In the genomic region with DNA sequence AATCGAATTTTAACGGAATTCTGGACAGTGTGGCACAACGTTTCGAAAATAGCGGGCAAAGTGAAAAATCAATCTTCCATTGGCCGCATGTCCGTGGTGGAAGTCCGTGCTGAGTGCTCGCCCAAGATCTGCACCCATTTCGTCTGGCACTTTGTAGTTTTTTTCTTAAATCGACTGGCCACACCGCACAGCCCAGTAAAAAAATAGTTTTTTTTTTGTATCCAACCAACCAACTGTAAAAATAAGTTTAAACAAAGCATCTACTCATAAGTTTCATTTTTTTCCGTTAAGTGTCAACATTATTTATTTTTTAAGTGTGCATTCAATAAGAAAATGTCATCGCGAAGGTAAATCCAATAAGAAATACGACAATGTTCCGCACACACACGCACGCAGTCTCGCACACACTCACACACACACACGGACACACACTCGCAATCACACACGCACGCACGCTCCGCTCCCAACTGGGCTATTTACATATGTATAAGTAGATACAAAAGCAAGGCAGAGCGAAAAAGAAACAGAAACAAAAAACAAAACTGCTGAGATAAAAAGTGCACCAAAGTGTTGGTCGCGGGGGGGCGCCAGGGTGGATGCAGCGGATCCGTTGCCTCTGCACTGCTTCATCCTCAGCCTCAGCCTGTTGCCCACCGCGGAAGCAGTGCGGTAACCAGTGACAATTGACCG, we compare ENCODE assay signal across 5 fruit fly cellular contexts.
TF ChIP-seq lines count a peak whose summit lies in the region.

A gene (plus strand): TSS at position 163 of the 690 bp plus-strand sequence.

TF ChIP-seq in whole organism, adult, 20 proteins besides CTCF, POLR2A, EP300 and RAD21 (continued from another document):
- TF ChIP-seq CG1620 (GFP tag; optimal IDR thresholded peaks at IDR 0.05; lab: Kevin White, UChicago) (peak; percentile 55), CG11617 (GFP tag; optimal IDR thresholded peaks at IDR 0.05; lab: Kevin White, UChicago) (peak; percentile 71), kay (GFP tag; lab: Kevin White, UChicago; ENCODE audit: borderline replicate concordance) (no peak), Clk (GFP tag; optimal IDR thresholded peaks at IDR 0.05; lab: Kevin White, UChicago) (no peak), toe (GFP tag; optimal IDR thresholded peaks at IDR 0.05; lab: Kevin White, UChicago) (no peak)

TF ChIP-seq in whole organism, embryonic, 481 proteins besides CTCF, POLR2A, EP300 and RAD21 (continued from another document and continues in another):
- peak; percentile 2 for TF ChIP-seq sug (tag; optimal IDR thresholded peaks at IDR 0.05; lab: Kevin White, UChicago)
- TF ChIP-seq Lhr (GFP tag; optimal IDR thresholded peaks at IDR 0.05; lab: Kevin White, UChicago) = peak; percentile 95
- TF ChIP-seq gcm2 (GFP tag; optimal IDR thresholded peaks at IDR 0.05; lab: Kevin White, UChicago) = no peak
- no peak for TF ChIP-seq Poxn (GFP tag; IDR thresholded peaks at IDR 0.05; lab: Robert Waterston, UW)
- peak; percentile 32 for TF ChIP-seq gem (tag; optimal IDR thresholded peaks at IDR 0.05; lab: Kevin White, UChicago)
- peak; percentile 65 for TF ChIP-seq dm (GFP tag; optimal IDR thresholded peaks at IDR 0.05; lab: Kevin White, UChicago)
- TF ChIP-seq CG17802 (tag; optimal IDR thresholded peaks at IDR 0.05; lab: Kevin White, UChicago) = no peak
- TF ChIP-seq CG12219 (GFP tag; optimal IDR thresholded peaks at IDR 0.05; lab: Kevin White, UChicago) = no peak
- TF ChIP-seq CG7928 (GFP tag; optimal IDR thresholded peaks at IDR 0.05; lab: Kevin White, UChicago) = peak; percentile 43
- no peak for TF ChIP-seq danr (GFP tag; IDR thresholded peaks at IDR 0.05; lab: Robert Waterston, UW)
- TF ChIP-seq CG10959 (GFP tag; IDR thresholded peaks at IDR 0.05; lab: Robert Waterston, UW) = no peak
- no peak for TF ChIP-seq BtbVII (GFP tag; optimal IDR thresholded peaks at IDR 0.05; lab: Kevin White, UChicago)
- TF ChIP-seq CG18011 (GFP tag; optimal IDR thresholded peaks at IDR 0.05; lab: Kevin White, UChicago) = peak; percentile 95
- TF ChIP-seq CG3726 (GFP tag; IDR thresholded peaks at IDR 0.05; lab: Robert Waterston, UW) = no peak
- no peak for TF ChIP-seq fd96Cb (tag; optimal IDR thresholded peaks at IDR 0.05; lab: Kevin White, UChicago)
- peak; percentile 81 for TF ChIP-seq CG2116 (GFP tag; optimal IDR thresholded peaks at IDR 0.05; lab: Kevin White, UChicago)
- TF ChIP-seq Myb (GFP tag; optimal IDR thresholded peaks at IDR 0.05; lab: Kevin White, UChicago) = peak; percentile 100
- no peak for TF ChIP-seq Doc2 (GFP tag; IDR thresholded peaks at IDR 0.05; lab: Robert Waterston, UW)
- peak; percentile 12 for TF ChIP-seq Mad (GFP tag; optimal IDR thresholded peaks at IDR 0.05; lab: Kevin White, UChicago)
- TF ChIP-seq twi (tag; optimal IDR thresholded peaks at IDR 0.05; lab: Kevin White, UChicago) = no peak
- TF ChIP-seq sisA (GFP tag; IDR thresholded peaks at IDR 0.05; lab: Robert Waterston, UW) = peak; percentile 27; the same call in 1 of the 2 replicates
- no peak for TF ChIP-seq CkIIα-i1 (GFP tag; IDR thresholded peaks at IDR 0.05; lab: Robert Waterston, UW)
- TF ChIP-seq Camta (GFP tag; optimal IDR thresholded peaks at IDR 0.05; lab: Kevin White, UChicago) = peak; percentile 12
- TF ChIP-seq CG1603 (tag; optimal IDR thresholded peaks at IDR 0.05; lab: Kevin White, UChicago) = peak; percentile 86
- no peak for TF ChIP-seq Atf6 (GFP tag; IDR thresholded peaks at IDR 0.05; lab: Robert Waterston, UW)
- peak; percentile 92 for TF ChIP-seq Elba2 (GFP tag; optimal IDR thresholded peaks at IDR 0.05; lab: Kevin White, UChicago)
- no peak for TF ChIP-seq CG6175 (GFP tag; IDR thresholded peaks at IDR 0.05; lab: Robert Waterston, UW)
- TF ChIP-seq Deaf1 (tag; optimal IDR thresholded peaks at IDR 0.05; lab: Kevin White, UChicago) = no peak
- TF ChIP-seq CG15073 (GFP tag; optimal IDR thresholded peaks at IDR 0.05; lab: Kevin White, UChicago) = no peak
- TF ChIP-seq toy (GFP tag; IDR thresholded peaks at IDR 0.05; lab: Robert Waterston, UW) = 0 out of 2 replicates have a peak, but pooled peaks have one; percentile 26

TF ChIP-seq in whole organism, prepupa, 60 proteins besides CTCF, POLR2A, EP300 and RAD21 (continued from another document and continues in another):
- TF ChIP-seq Hr39 (GFP tag; optimal IDR thresholded peaks at IDR 0.05; lab: Kevin White, UChicago) (peak; percentile 37), dsx (GFP tag; optimal IDR thresholded peaks at IDR 0.05; lab: Kevin White, UChicago; ENCODE audit: poor library complexity, severe bottlenecking) (peak; percentile 93), CG34406 (GFP tag; optimal IDR thresholded peaks at IDR 0.05; lab: Kevin White, UChicago) (peak; percentile 54), CG6808 (GFP tag; optimal IDR thresholded peaks at IDR 0.05; lab: Kevin White, UChicago) (peak; percentile 93), Eip75B (GFP tag; optimal IDR thresholded peaks at IDR 0.05; lab: Kevin White, UChicago) (peak; percentile 63), Eip78C (GFP tag; lab: Kevin White, UChicago) (peak; percentile 92), CG3032 (tag; optimal IDR thresholded peaks at IDR 0.05; lab: Kevin White, UChicago) (peak; percentile 87), CG10631 (GFP tag; optimal IDR thresholded peaks at IDR 0.05; lab: Kevin White, UChicago) (no peak), CG6276 (GFP tag; optimal IDR thresholded peaks at IDR 0.05; lab: Kevin White, UChicago) (peak; percentile 92), Ets21C (GFP tag; optimal IDR thresholded peaks at IDR 0.05; lab: Kevin White, UChicago) (peak; percentile 5), CG11762 (GFP tag; optimal IDR thresholded peaks at IDR 0.05; lab: Kevin White, UChicago; ENCODE audit: insufficient read depth) (peak; percentile 69), Hr38 (GFP tag; optimal IDR thresholded peaks at IDR 0.05; lab: Kevin White, UChicago) (no peak), Ets96B (tag; optimal IDR thresholded peaks at IDR 0.05; lab: Kevin White, UChicago) (peak; percentile 89), Blimp-1 (GFP tag; optimal IDR thresholded peaks at IDR 0.05; lab: Kevin White, UChicago) (no peak), Smox (GFP tag; optimal IDR thresholded peaks at IDR 0.05; lab: Kevin White, UChicago) (peak; percentile 40), Eip93F (GFP tag; optimal IDR thresholded peaks at IDR 0.05; lab: Kevin White, UChicago) (no peak), topi (GFP tag; optimal IDR thresholded peaks at IDR 0.05; lab: Kevin White, UChicago) (peak; percentile 51), Sox102F (GFP tag; optimal IDR thresholded peaks at IDR 0.05; lab: Kevin White, UChicago) (peak; percentile 17), CG8119 (GFP tag; IDR thresholded peaks at IDR 0.05; lab: Robert Waterston, UW) (peak; percentile 86), CG10669 (GFP tag; optimal IDR thresholded peaks at IDR 0.05; lab: Kevin White, UChicago) (peak; percentile 92), salr (GFP tag; optimal IDR thresholded peaks at IDR 0.05; lab: Kevin White, UChicago) (peak; percentile 50 to 82), fd59A (GFP tag; optimal IDR thresholded peaks at IDR 0.05; lab: Kevin White, UChicago) (peak; percentile 68), CG9139 (GFP tag; optimal IDR thresholded peaks at IDR 0.05; lab: Kevin White, UChicago) (peak; percentile 97), dac (GFP tag; optimal IDR thresholded peaks at IDR 0.05; lab: Kevin White, UChicago) (peak; percentile 31), Gug (GFP tag; IDR thresholded peaks at IDR 0.05; lab: Robert Waterston, UW) (peak; percentile 54), CG6792 (GFP tag; optimal IDR thresholded peaks at IDR 0.05; lab: Kevin White, UChicago) (peak; percentile 43), net (GFP tag; optimal IDR thresholded peaks at IDR 0.05; lab: Kevin White, UChicago) (peak; percentile 84), CG6854 (GFP tag; optimal IDR thresholded peaks at IDR 0.05; lab: Kevin White, UChicago) (peak; percentile 87), ss (GFP tag; optimal IDR thresholded peaks at IDR 0.05; lab: Kevin White, UChicago) (peak; percentile 98 to 99), CG31627 (GFP tag; optimal IDR thresholded peaks at IDR 0.05; lab: Kevin White, UChicago) (peak; percentile 38)

TF ChIP-seq in whole organism, pupa, 21 proteins besides CTCF, POLR2A, EP300 and RAD21 (continued from another document):
- peak; percentile 81 for TF ChIP-seq rn (GFP tag; IDR thresholded peaks at IDR 0.05; lab: Robert Waterston, UW)
- peak; percentile 76 for TF ChIP-seq CG17806 (tag; optimal IDR thresholded peaks at IDR 0.05; lab: Kevin White, UChicago)
- peak; percentile 82 for TF ChIP-seq CG14655 (GFP tag; optimal IDR thresholded peaks at IDR 0.05; lab: Kevin White, UChicago)

TF ChIP-seq in whole organism, wandering third instar larva, 38 proteins besides CTCF, POLR2A, EP300 and RAD21 (continued from another document):
- TF ChIP-seq HLH106 (tag; optimal IDR thresholded peaks at IDR 0.05; lab: Kevin White, UChicago) = peak; percentile 5
- peak; percentile 35 for TF ChIP-seq Jra (GFP tag; optimal IDR thresholded peaks at IDR 0.05; lab: Kevin White, UChicago)
- TF ChIP-seq h (GFP tag; optimal IDR thresholded peaks at IDR 0.05; lab: Kevin White, UChicago) = peak; percentile 23
- TF ChIP-seq OdsH (GFP tag; optimal IDR thresholded peaks at IDR 0.05; lab: Kevin White, UChicago) = no peak
- no peak for TF ChIP-seq CG9705 (GFP tag; optimal IDR thresholded peaks at IDR 0.05; lab: Kevin White, UChicago)
- TF ChIP-seq woc (GFP tag; optimal IDR thresholded peaks at IDR 0.05; lab: Kevin White, UChicago) = no peak
- TF ChIP-seq CrebA (GFP tag; optimal IDR thresholded peaks at IDR 0.05; lab: Kevin White, UChicago; ENCODE audit: borderline replicate concordance) = no peak
- TF ChIP-seq foxo (GFP tag; optimal IDR thresholded peaks at IDR 0.05; lab: Kevin White, UChicago) = peak in 1 of 2 experiments; percentile 50
- TF ChIP-seq brk (GFP tag; optimal IDR thresholded peaks at IDR 0.05; lab: Kevin White, UChicago) = no peak
- no peak for TF ChIP-seq tai (GFP tag; optimal IDR thresholded peaks at IDR 0.05; lab: Kevin White, UChicago)
- peak; percentile 1 for TF ChIP-seq rgr (GFP tag; optimal IDR thresholded peaks at IDR 0.05; lab: Kevin White, UChicago)
- TF ChIP-seq lola (GFP tag; optimal IDR thresholded peaks at IDR 0.05; lab: Kevin White, UChicago) = no peak
- no peak for TF ChIP-seq GATAd (GFP tag; optimal IDR thresholded peaks at IDR 0.05; lab: Kevin White, UChicago)
- TF ChIP-seq CG32264 (GFP tag; optimal IDR thresholded peaks at IDR 0.05; lab: Kevin White, UChicago) = no peak
- TF ChIP-seq Hr83 (GFP tag; optimal IDR thresholded peaks at IDR 0.05; lab: Kevin White, UChicago; ENCODE audit: poor library complexity, severe bottlenecking) = peak; percentile 18
- peak; percentile 91 for TF ChIP-seq Hnf4 (GFP tag; optimal IDR thresholded peaks at IDR 0.05; lab: Kevin White, UChicago)
- TF ChIP-seq sv (GFP tag; optimal IDR thresholded peaks at IDR 0.05; lab: Kevin White, UChicago) = peak; percentile 34
- peak; percentile 82 for TF ChIP-seq Dfd (GFP tag; optimal IDR thresholded peaks at IDR 0.05; lab: Kevin White, UChicago)
- TF ChIP-seq dl (GFP tag; optimal IDR thresholded peaks at IDR 0.05; lab: Kevin White, UChicago; ENCODE audit: insufficient read depth in 1 of 2, partially characterized antibody in 2 of 2) = no peak
